Fruit fly (Drosophila melanogaster): ENCODE results near the gene M1BP.

M1BP gene

DNA sequence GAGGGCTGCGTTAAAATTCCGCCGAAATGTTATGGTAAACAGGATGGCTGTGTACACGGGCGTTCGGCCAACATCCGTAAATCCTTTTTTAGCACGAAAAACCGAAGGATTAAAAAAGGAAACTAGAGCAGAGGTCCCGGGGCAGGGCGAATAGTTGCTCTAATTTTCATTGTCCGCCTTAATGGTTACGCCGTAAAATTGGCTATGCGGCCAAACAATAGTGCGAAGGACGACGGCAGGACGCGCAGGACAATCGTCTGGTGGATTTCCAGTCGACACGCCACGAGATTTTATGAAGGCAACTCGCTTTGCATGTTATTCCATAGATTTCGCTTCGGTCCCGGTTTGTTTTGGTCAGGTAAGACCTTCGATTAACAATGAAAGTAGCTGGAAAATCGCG lies 30.8 kb downstream of the M1BP start:
- TF ChIP-seq ey (GFP tag; optimal IDR thresholded peaks at IDR 0.05) (no peak), Myc (optimal IDR thresholded peaks at IDR 0.05) (no peak), fru (GFP tag; optimal IDR thresholded peaks at IDR 0.05) (no peak), Dif (GFP tag; optimal IDR thresholded peaks at IDR 0.05; ENCODE audit: partially characterized antibody) (no peak), sv (GFP tag; optimal IDR thresholded peaks at IDR 0.05) (no peak), usp (GFP tag; optimal IDR thresholded peaks at IDR 0.05) (no peak), h (GFP tag; optimal IDR thresholded peaks at IDR 0.05) (no peak), jim (GFP tag; optimal IDR thresholded peaks at IDR 0.05) (no peak), sage (GFP tag; optimal IDR thresholded peaks at IDR 0.05) (no peak), CG9705 (GFP tag; optimal IDR thresholded peaks at IDR 0.05) (no peak), HLH106 (tag; optimal IDR thresholded peaks at IDR 0.05) (no peak), pan (optimal IDR thresholded peaks at IDR 0.05) (no peak), dsf (GFP tag; optimal IDR thresholded peaks at IDR 0.05; ENCODE audit: borderline replicate concordance) (no peak), woc (GFP tag; optimal IDR thresholded peaks at IDR 0.05) (no peak), br (GFP tag; optimal IDR thresholded peaks at IDR 0.05) (no peak), OdsH (GFP tag; optimal IDR thresholded peaks at IDR 0.05) (no peak), foxo (GFP tag; optimal IDR thresholded peaks at IDR 0.05) (no peak), Rel (GFP tag; optimal IDR thresholded peaks at IDR 0.05) (no peak), Rel (tag; optimal IDR thresholded peaks at IDR 0.05) (no peak)

dm6 chr3R:8699230-8699629 lies 32.3 kb downstream of the M1BP start:
- TF ChIP-seq N (GFP tag; optimal IDR thresholded peaks at IDR 0.05) (no peak), CG9705 (GFP tag; optimal IDR thresholded peaks at IDR 0.05) (no peak), Hr83 (GFP tag; optimal IDR thresholded peaks at IDR 0.05; ENCODE audit: poor library complexity, severe bottlenecking) (no peak), dsf (GFP tag; optimal IDR thresholded peaks at IDR 0.05; ENCODE audit: borderline replicate concordance) (no peak), lola (GFP tag; optimal IDR thresholded peaks at IDR 0.05) (no peak), Myc (optimal IDR thresholded peaks at IDR 0.05) (no peak), GATAd (GFP tag; optimal IDR thresholded peaks at IDR 0.05) (no peak), h (GFP tag; optimal IDR thresholded peaks at IDR 0.05) (no peak), Mio (GFP tag; optimal IDR thresholded peaks at IDR 0.05) (no peak), dmrt93B (GFP tag; optimal IDR thresholded peaks at IDR 0.05) (no peak), fru (GFP tag; optimal IDR thresholded peaks at IDR 0.05) (no peak), jim (GFP tag; optimal IDR thresholded peaks at IDR 0.05) (no peak), sage (GFP tag; optimal IDR thresholded peaks at IDR 0.05) (no peak)

dm6 chr3R:8697772-8698259 lies 33.7 kb downstream of the M1BP start, which contains the start of gene hb:
Gene hb, minus strand, starts transcription at chr3R:8697822.
- no peak for TF ChIP-seq jim (GFP tag; optimal IDR thresholded peaks at IDR 0.05)
- TF ChIP-seq Jra (GFP tag; optimal IDR thresholded peaks at IDR 0.05): no peak
- TF ChIP-seq CG32264 (GFP tag; optimal IDR thresholded peaks at IDR 0.05): no peak
- TF ChIP-seq rgr (GFP tag; optimal IDR thresholded peaks at IDR 0.05): no peak
- TF ChIP-seq Hr78 (GFP tag; optimal IDR thresholded peaks at IDR 0.05): no peak
- TF ChIP-seq dsf (GFP tag; optimal IDR thresholded peaks at IDR 0.05; ENCODE audit: borderline replicate concordance): no peak
- no peak for TF ChIP-seq usp (GFP tag; optimal IDR thresholded peaks at IDR 0.05)
- TF ChIP-seq Abd-B (GFP tag; optimal IDR thresholded peaks at IDR 0.05): no peak
- TF ChIP-seq br (GFP tag; optimal IDR thresholded peaks at IDR 0.05): no peak
- TF ChIP-seq lola (GFP tag; optimal IDR thresholded peaks at IDR 0.05): no peak
- TF ChIP-seq CG9705 (GFP tag; optimal IDR thresholded peaks at IDR 0.05): no peak

DNA sequence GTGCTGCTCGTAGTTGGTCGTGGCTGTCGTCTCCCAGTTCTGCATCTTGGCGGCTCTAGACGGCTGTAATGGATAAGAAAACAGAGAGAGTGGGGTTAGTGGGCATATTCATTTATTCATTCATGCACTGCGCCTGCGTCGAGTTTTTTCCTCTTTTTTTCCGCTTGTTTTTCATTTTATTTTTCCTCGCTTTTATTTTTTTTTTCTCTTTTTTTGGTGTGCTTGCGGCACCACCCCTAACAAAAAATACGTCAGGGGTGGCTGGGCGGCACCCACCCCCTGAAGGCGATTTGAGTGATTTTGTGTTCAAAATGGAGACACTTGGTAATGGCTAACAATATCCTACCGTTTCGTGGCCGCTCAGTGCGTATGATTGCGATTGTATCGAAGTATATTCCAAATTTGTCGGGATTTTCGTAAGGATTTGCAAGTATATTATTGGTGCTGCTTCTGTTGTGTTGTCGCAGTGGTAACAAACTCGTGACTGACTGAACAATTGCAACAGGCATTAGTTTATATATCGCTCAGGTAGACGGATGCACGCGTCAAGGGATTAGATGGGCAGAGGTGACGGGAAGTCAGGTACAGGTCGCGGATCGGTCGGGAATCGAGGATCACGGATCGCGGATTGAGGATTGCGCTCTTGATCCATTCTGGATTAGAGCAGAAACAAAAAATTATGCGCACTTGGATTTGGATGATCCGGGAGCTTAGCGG lies 37.2 kb downstream of the M1BP start:
- TF ChIP-seq Sp1 (GFP tag; optimal IDR thresholded peaks at IDR 0.05) (peak; percentile 79), CrebA (GFP tag; optimal IDR thresholded peaks at IDR 0.05; ENCODE audit: borderline replicate concordance) (peak; percentile 39), Hr78 (GFP tag; optimal IDR thresholded peaks at IDR 0.05) (no peak)

- TF ChIP-seq Hr83 (GFP tag; optimal IDR thresholded peaks at IDR 0.05; ENCODE audit: poor library complexity, severe bottlenecking) (no peak), CG32264 (GFP tag; optimal IDR thresholded peaks at IDR 0.05) (no peak), Dfd (GFP tag; optimal IDR thresholded peaks at IDR 0.05) (no peak), Hr78 (GFP tag; optimal IDR thresholded peaks at IDR 0.05) (no peak), N (GFP tag; optimal IDR thresholded peaks at IDR 0.05) (no peak), GATAd (GFP tag; optimal IDR thresholded peaks at IDR 0.05) (no peak), sv (GFP tag; optimal IDR thresholded peaks at IDR 0.05) (no peak), dsf (GFP tag; optimal IDR thresholded peaks at IDR 0.05; ENCODE audit: borderline replicate concordance) (no peak)
Measured at dm6 chr3R:8686446-8686845, 45.1 kb downstream of the M1BP start.
